Worm (Caenorhabditis elegans): Measurements from ENCODE around the gene chs-2.

DNA sequence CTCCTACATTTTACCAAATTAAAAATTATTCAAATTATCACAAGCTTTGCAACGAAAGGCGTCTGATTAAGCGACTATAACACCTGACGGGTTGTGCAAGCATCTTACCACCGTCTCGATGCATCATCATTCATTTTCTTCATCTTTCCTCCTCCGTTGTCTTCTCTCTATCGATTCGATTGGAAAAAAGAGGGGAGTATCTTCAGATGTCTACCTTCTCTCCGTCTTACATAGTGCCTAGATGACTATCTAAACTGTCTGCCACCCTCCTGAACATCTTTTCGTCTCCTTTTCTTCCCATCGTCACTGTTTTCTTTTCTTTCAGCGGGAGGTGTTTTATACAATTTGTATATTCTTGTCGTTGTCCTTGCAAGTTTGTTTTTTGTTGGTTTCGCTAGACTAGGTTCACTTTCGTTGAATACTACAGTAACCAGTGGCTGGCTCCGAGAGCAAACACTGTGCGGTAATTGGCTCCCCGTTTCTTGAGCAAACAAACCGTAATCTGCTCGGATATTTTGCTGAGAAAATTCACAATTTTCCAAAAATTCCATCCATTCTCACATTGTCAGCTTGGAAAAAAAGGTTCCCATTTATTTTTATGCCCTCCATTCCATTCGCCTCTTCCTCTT is 37.4 kb upstream of the chs-2 start:
- TF ChIP-seq hmg-4 (GFP tag; optimal IDR thresholded peaks at IDR 0.05) (no peak), hnd-1 (tag; optimal IDR thresholded peaks at IDR 0.05) (no peak), flt-1 (GFP tag; IDR thresholded peaks at IDR 0.05) (no peak), tra-4 (tag; optimal IDR thresholded peaks at IDR 0.05) (no peak), ama-1 (optimal IDR thresholded peaks at IDR 0.05) (no peak), ets-7 (tag; optimal IDR thresholded peaks at IDR 0.05) (no peak), scrt-1 (GFP tag; IDR thresholded peaks at IDR 0.05) (no peak), aly-1 (tag; optimal IDR thresholded peaks at IDR 0.05) (no peak), sea-1 (GFP tag; conservative IDR thresholded peaks at IDR 0.05) (no peak)

Measured in whole organism, early embryonic.